Worm (Caenorhabditis elegans): ENCODE measurements around the gene sra-3.

ce11 chrII:9554925-9555553 is 14.4 kb upstream of the sra-3 start, which contains the start of gene F35H8.2:
- TF ChIP-seq W03F9.2 (tag; optimal IDR thresholded peaks at IDR 0.05) (no peak), dao-5 (tag; optimal IDR thresholded peaks at IDR 0.05) (no peak)
